Worm (Caenorhabditis elegans): ENCODE results near the gene C33G3.5.

DNA sequence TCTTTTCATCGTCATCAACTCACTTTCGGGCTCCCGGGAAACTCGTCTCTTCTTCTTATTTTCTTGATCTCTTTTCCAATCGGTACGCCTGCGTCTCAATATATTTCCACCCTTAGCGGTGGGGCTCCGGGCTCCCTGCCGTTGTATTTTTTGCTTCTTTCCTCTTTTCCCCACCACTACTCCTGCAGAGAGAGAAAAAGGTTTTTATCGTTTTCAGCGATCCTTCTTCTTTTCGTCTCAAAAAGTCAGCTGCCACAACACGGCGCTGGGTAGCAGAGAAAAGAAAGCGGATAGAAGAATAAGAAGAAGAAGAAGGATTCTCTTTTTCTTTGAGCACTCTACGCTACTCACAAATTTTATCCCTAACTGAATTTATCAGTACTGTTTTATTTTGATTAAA, 23.7 kb downstream of the C33G3.5 start:
- TF ChIP-seq unc-39 (tag; optimal IDR thresholded peaks at IDR 0.05) (no peak), nhr-237 (tag; optimal IDR thresholded peaks at IDR 0.05) (no peak)

All from whole organism, L2 larva.